Worm (Caenorhabditis elegans) whole organism, L4 larva: ENCODE data around the gene F35A5.1.

ENCODE experiments used
- D1046.2 ChIP-seq: fragments of 200-800 bp; sonication (Bioruptor generic); IDR thresholded peaks from 2 replicates; pipeline ENCODE4 v1.3.6; 2022; ENCODE audit warnings: missing genetic modification characterization, missing compliant biosample characterization
- F26F4.8 ChIP-seq: fragments of 200-800 bp; sonication (Bioruptor generic); conservative IDR thresholded peaks from 2 replicates; pipeline ENCODE4 v1.3.6; 2022; ENCODE audit warnings: missing genetic modification characterization, missing compliant biosample characterization
- Y5F2A.4 ChIP-seq: fragments of 200-800 bp; sonication (Bioruptor generic); optimal IDR thresholded peaks from 2 replicates; lab custom pipeline; 2018; ENCODE audit warnings: mild to moderate bottlenecking, missing genetic modification characterization, missing compliant biosample characterization
- ZK546.5 ChIP-seq, 2 experiments: sonication (generic microtip); optimal IDR thresholded peaks; 2 replicates each; lab custom pipeline; 2017; ENCODE audit warnings: missing biosample characterization in 2 of 2, missing genetic modification characterization in 2 of 2
- aha-1 ChIP-seq: fragments of 150-350 bp; peaks from one replicate; lab custom pipeline; 2014; ENCODE audit warnings: missing biosample characterization, missing genetic modification characterization
- ama-1 ChIP-seq: fragments of 150-350 bp; optimal IDR thresholded peaks from 2 replicates; lab custom pipeline; 2014; ENCODE audit warnings: inconsistent platforms, mixed read lengths
- attf-4 ChIP-seq: sonication (generic microtip); optimal IDR thresholded peaks from 3 replicates; lab custom pipeline; 2017; ENCODE audit warnings: missing biosample characterization, missing genetic modification characterization
- ceh-20 ChIP-seq: fragments of 200-800 bp; sonication (Bioruptor generic); IDR thresholded peaks from 2 replicates; pipeline ENCODE4 v1.3.6; 2022; ENCODE audit warnings: missing genetic modification reagents, missing genetic modification characterization, missing compliant biosample characterization
- ceh-32 ChIP-seq: sonication (generic microtip); optimal IDR thresholded peaks from 2 replicates; lab custom pipeline; 2016; ENCODE audit warnings: mild to moderate bottlenecking, missing genetic modification characterization, missing compliant biosample characterization; ENCODE audit not compliant: poor library complexity
- ceh-44 ChIP-seq: fragments of 200-800 bp; sonication (Bioruptor generic); IDR thresholded peaks from 2 replicates; pipeline ENCODE4 v1.3.6; 2022; ENCODE audit warnings: missing genetic modification reagents, missing genetic modification characterization, missing compliant biosample characterization
- ceh-62 ChIP-seq: sonication (generic microtip); optimal IDR thresholded peaks from 2 replicates; lab custom pipeline; 2017; ENCODE audit warnings: missing biosample characterization, missing genetic modification characterization
- ceh-82 ChIP-seq: sonication (generic microtip); optimal IDR thresholded peaks from 2 replicates; lab custom pipeline; 2017; ENCODE audit warnings: missing biosample characterization, missing genetic modification characterization
- cey-2 ChIP-seq: sonication (generic microtip); optimal IDR thresholded peaks from 3 replicates; lab custom pipeline; 2017; ENCODE audit warnings: missing genetic modification characterization, mild to moderate bottlenecking, missing compliant biosample characterization, antibody characterized with exemption, borderline replicate concordance; ENCODE audit not compliant: insufficient read depth
- ctbp-1 ChIP-seq: fragments of 200-800 bp; sonication (Bioruptor generic); IDR thresholded peaks from 2 replicates; pipeline ENCODE4 v1.3.6; 2022; ENCODE audit warnings: missing genetic modification reagents, missing genetic modification characterization, missing compliant biosample characterization
- daf-12 ChIP-seq: fragments of 150-350 bp; optimal IDR thresholded peaks from 2 replicates; lab custom pipeline; 2014; ENCODE audit warnings: missing biosample characterization, missing genetic modification reagents, missing genetic modification characterization
- daf-8 ChIP-seq: fragments of 200-800 bp; sonication (Bioruptor generic); IDR thresholded peaks from 2 replicates; pipeline ENCODE4 v1.3.6; 2022; ENCODE audit warnings: missing genetic modification characterization, missing compliant biosample characterization
- dmd-8 ChIP-seq: fragments of 200-800 bp; sonication (Bioruptor generic); IDR thresholded peaks from 2 replicates; pipeline ENCODE4 v1.3.6; 2022; ENCODE audit warnings: missing genetic modification characterization, missing compliant biosample characterization
- dmd-9 ChIP-seq: fragments of 200-800 bp; sonication (Bioruptor generic); IDR thresholded peaks from 2 replicates; pipeline ENCODE4 v1.3.6; 2022; ENCODE audit warnings: missing genetic modification reagents, missing genetic modification characterization, missing compliant biosample characterization
- duxl-1 ChIP-seq: sonication (generic microtip); optimal IDR thresholded peaks from 2 replicates; lab custom pipeline; 2016; ENCODE audit warnings: mild to moderate bottlenecking, missing genetic modification characterization, moderate library complexity, missing compliant biosample characterization; ENCODE audit not compliant: poor library complexity
- egl-27 ChIP-seq: sonication (generic microtip); optimal IDR thresholded peaks from 3 replicates; lab custom pipeline; 2017; ENCODE audit warnings: missing biosample characterization, missing genetic modification reagents, missing genetic modification characterization
- fkh-10 ChIP-seq: fragments of 150-350 bp; optimal IDR thresholded peaks from 2 replicates; lab custom pipeline; 2014; ENCODE audit warnings: missing biosample characterization, missing genetic modification reagents, missing genetic modification characterization
- gei-8 ChIP-seq: fragments of 200-800 bp; sonication (Bioruptor generic); optimal IDR thresholded peaks from 2 replicates; lab custom pipeline; 2018; ENCODE audit warnings: mild to moderate bottlenecking, missing genetic modification characterization, missing compliant biosample characterization
- hlh-30 ChIP-seq: sonication (generic microtip); optimal IDR thresholded peaks from 2 replicates; lab custom pipeline; 2017; ENCODE audit warnings: antibody characterized with exemption, mild to moderate bottlenecking, missing genetic modification characterization, missing compliant biosample characterization; ENCODE audit not compliant: insufficient read depth
- hmg-1.1 ChIP-seq: fragments of 200-800 bp; sonication (Bioruptor generic); IDR thresholded peaks from 2 replicates; pipeline ENCODE4 v1.3.6; 2022; ENCODE audit warnings: missing genetic modification reagents, missing genetic modification characterization, missing compliant biosample characterization
- lim-7 ChIP-seq: fragments of 200-800 bp; sonication (Bioruptor generic); IDR thresholded peaks from 2 replicates; pipeline ENCODE4 v1.3.6; 2022; ENCODE audit warnings: missing genetic modification characterization, missing compliant biosample characterization
- lir-3 ChIP-seq: sonication (generic microtip); optimal IDR thresholded peaks from 2 replicates; lab custom pipeline; 2016; ENCODE audit warnings: mild to moderate bottlenecking, missing genetic modification characterization, missing compliant biosample characterization
- lsy-2 ChIP-seq, 2 experiments: fragments of 150-350 bp in 1 of 2; sonication (generic microtip) in 1 of 2; optimal IDR thresholded peaks; 2 replicates each; lab custom pipeline; 2014 to 2017; ENCODE audit warnings: missing biosample characterization in 2 of 2, missing genetic modification characterization in 2 of 2
- mdl-1 ChIP-seq, 2 experiments: fragments of 150-350 bp in 1 of 2; sonication (generic microtip) in 1 of 2; optimal IDR thresholded peaks; 2 replicates each; lab custom pipeline; 2014 to 2017; ENCODE audit warnings: missing biosample characterization in 2 of 2, missing genetic modification characterization in 2 of 2
- mep-1 ChIP-seq: fragments of 150-350 bp; sonication (generic microtip); optimal IDR thresholded peaks from 3 replicates; lab custom pipeline; 2014; ENCODE audit warnings: missing biosample characterization, missing genetic modification characterization
- mxl-2 ChIP-seq: fragments of 200-800 bp; sonication (Bioruptor generic); conservative IDR thresholded peaks from 2 replicates; pipeline ENCODE4 v1.3.6; 2022; ENCODE audit warnings: missing genetic modification reagents, missing genetic modification characterization, missing compliant biosample characterization
- mxl-3 ChIP-seq: fragments of 200-800 bp; sonication (Bioruptor generic); optimal IDR thresholded peaks from 2 replicates; lab custom pipeline; 2018; ENCODE audit warnings: mild to moderate bottlenecking, missing genetic modification characterization, missing compliant biosample characterization
- nhr-10 ChIP-seq: fragments of 150-350 bp; optimal IDR thresholded peaks from 2 replicates; lab custom pipeline; 2014; ENCODE audit warnings: missing biosample characterization, missing genetic modification characterization
- nhr-11 ChIP-seq: fragments of 150-350 bp; optimal IDR thresholded peaks from 2 replicates; lab custom pipeline; 2014; ENCODE audit warnings: missing biosample characterization, missing genetic modification characterization
- nhr-111 ChIP-seq: fragments of 200-800 bp; sonication (Bioruptor generic); optimal IDR thresholded peaks from 2 replicates; lab custom pipeline; 2018; ENCODE audit warnings: mild to moderate bottlenecking, missing genetic modification characterization, missing compliant biosample characterization
- nhr-237 ChIP-seq: sonication (generic microtip); optimal IDR thresholded peaks from 2 replicates; lab custom pipeline; 2017; ENCODE audit warnings: missing biosample characterization, missing genetic modification characterization
- nhr-28 ChIP-seq: fragments of 150-350 bp; optimal IDR thresholded peaks from 2 replicates; lab custom pipeline; 2014; ENCODE audit warnings: missing biosample characterization, missing genetic modification characterization
- nhr-41 ChIP-seq: fragments of 200-800 bp; sonication (Bioruptor generic); IDR thresholded peaks from 2 replicates; pipeline ENCODE4 v1.3.6; 2022; ENCODE audit warnings: missing genetic modification reagents, missing genetic modification characterization, missing compliant biosample characterization
- nhr-48 ChIP-seq: sonication (generic microtip); optimal IDR thresholded peaks from 2 replicates; lab custom pipeline; 2016; ENCODE audit warnings: mild to moderate bottlenecking, missing genetic modification characterization, missing compliant biosample characterization
- nhr-77 ChIP-seq: fragments of 150-350 bp; optimal IDR thresholded peaks from 2 replicates; lab custom pipeline; 2014; ENCODE audit warnings: missing biosample characterization, missing genetic modification characterization
- pqm-1 ChIP-seq: sonication (generic microtip); optimal IDR thresholded peaks from 2 replicates; lab custom pipeline; 2017; ENCODE audit warnings: missing biosample characterization, missing genetic modification characterization
- saeg-2 ChIP-seq: fragments of 200-800 bp; sonication (Bioruptor generic); IDR thresholded peaks from 2 replicates; pipeline ENCODE4 v1.3.6; 2022; ENCODE audit warnings: missing genetic modification reagents, missing genetic modification characterization, missing compliant biosample characterization
- set-16 ChIP-seq: fragments of 200-800 bp; sonication (Bioruptor generic); IDR thresholded peaks from 2 replicates; pipeline ENCODE4 v1.3.6; 2022; ENCODE audit warnings: missing genetic modification reagents, missing genetic modification characterization, missing compliant biosample characterization
- snpc-4 ChIP-seq: fragments of 150-350 bp; optimal IDR thresholded peaks from 2 replicates; lab custom pipeline; 2014; ENCODE audit warnings: missing biosample characterization, missing genetic modification characterization
- spr-1 ChIP-seq: sonication (generic microtip); optimal IDR thresholded peaks from 2 replicates; lab custom pipeline; 2016; ENCODE audit warnings: mild to moderate bottlenecking, missing genetic modification characterization, missing compliant biosample characterization
- tra-1 ChIP-seq: fragments of 200-800 bp; sonication (Bioruptor generic); IDR thresholded peaks from 2 replicates; pipeline ENCODE4 v1.3.6; 2022; ENCODE audit warnings: missing genetic modification reagents, missing genetic modification characterization, missing compliant biosample characterization
- unc-62 ChIP-seq, 3 experiments: fragments of 150-350 bp in 1 of 3; sonication (generic microtip); optimal IDR thresholded peaks in 2 of 3; peaks in 1 of 3; 1 replicate in 1 of 3; 2 replicates in 2 of 3; lab custom pipeline; 2014 to 2017; ENCODE audit warnings: missing biosample characterization in 3 of 3, missing genetic modification characterization in 3 of 3, missing genetic modification reagents in 3 of 3, missing genotype in 1 of 3
- vab-7 ChIP-seq: fragments of 200-800 bp; sonication (Bioruptor generic); IDR thresholded peaks from 2 replicates; pipeline ENCODE4 v1.3.6; 2022; ENCODE audit warnings: missing genetic modification reagents, missing genetic modification characterization, missing compliant biosample characterization
- zag-1 ChIP-seq: fragments of 150-350 bp; optimal IDR thresholded peaks from 2 replicates; lab custom pipeline; 2014; ENCODE audit warnings: missing biosample characterization, missing genetic modification characterization
- zfp-2 ChIP-seq: sonication (generic microtip); optimal IDR thresholded peaks from 2 replicates; lab custom pipeline; 2016; ENCODE audit warnings: mild to moderate bottlenecking, missing genetic modification characterization, missing compliant biosample characterization
- ztf-7 ChIP-seq: fragments of 150-350 bp; optimal IDR thresholded peaks from 2 replicates; lab custom pipeline; 2014; ENCODE audit warnings: missing biosample characterization, missing genetic modification characterization

Gene F35A5.1

ce11 chrX:3837752-3838159 lies 30.5 kb downstream of the F35A5.1 start (continued):
- TF ChIP-seq mep-1 (tag; lab: Kevin White, UChicago) (no peak), nhr-77 (no peak), saeg-2 (no peak), nhr-41 (GFP tag; lab: Robert Waterston, UW) (no peak), nhr-10 (tag; lab: Kevin White, UChicago) (no peak), nhr-237 (no peak), fkh-10 (no peak), tra-1 (GFP tag; lab: Robert Waterston, UW) (no peak), zfp-2 (tag; lab: Kevin White, UChicago) (no peak), zag-1 (tag; lab: Kevin White, UChicago) (no peak), attf-4 (tag; lab: Kevin White, UChicago) (no peak), ctbp-1 (no peak), set-16 (no peak), daf-8 (GFP tag; lab: Robert Waterston, UW) (no peak), Y5F2A.4 (GFP tag; lab: Kevin White, UChicago) (no peak), lir-3 (tag; lab: Kevin White, UChicago) (no peak), mxl-2 (GFP tag; lab: Robert Waterston, UW) (no peak)
- TF ChIP-seq, all 104 proteins: peak for 12

ce11 chrX:3838670-3839069 lies 31.4 kb downstream of the F35A5.1 start:
- TF ChIP-seq nhr-28 (tag; lab: Kevin White, UChicago) = no peak
- TF ChIP-seq ceh-44 (GFP tag; lab: Robert Waterston, UW) = no peak
- TF ChIP-seq F26F4.8 (GFP tag; lab: Robert Waterston, UW) = no peak
- TF ChIP-seq D1046.2 (GFP tag; lab: Robert Waterston, UW) = no peak
- peak in 1 of 2 experiments; percentile 89 for TF ChIP-seq unc-62 (GFP tag; optimal IDR thresholded peaks at IDR 0.05 in 1 of 2; lab: Kevin White, UChicago)
- TF ChIP-seq unc-62 (tag; optimal IDR thresholded peaks at IDR 0.05; lab: Kevin White, UChicago) = no peak
- no peak for TF ChIP-seq pqm-1 (tag; lab: Kevin White, UChicago)
- TF ChIP-seq nhr-48 (tag; lab: Kevin White, UChicago) = peak; percentile 48
- no peak for TF ChIP-seq ama-1 (lab: Kevin White, UChicago)

ce11 chrX:3839172-3839571 lies 31.9 kb downstream of the F35A5.1 start:
- TF ChIP-seq ZK546.5 (tag; optimal IDR thresholded peaks at IDR 0.05; lab: Kevin White, UChicago) (no peak), saeg-2 (no peak), dmd-9 (GFP tag; lab: Robert Waterston, UW) (no peak), hlh-30 (tag; lab: Kevin White, UChicago) (peak; percentile 18), vab-7 (GFP tag; lab: Robert Waterston, UW) (no peak), nhr-111 (GFP tag; lab: Kevin White, UChicago) (no peak), ceh-62 (tag; lab: Kevin White, UChicago) (no peak), mdl-1 (tag; optimal IDR thresholded peaks at IDR 0.05; lab: Kevin White, UChicago) (no peak), dmd-8 (GFP tag; lab: Robert Waterston, UW) (no peak), nhr-77 (no peak), mxl-3 (GFP tag; lab: Kevin White, UChicago) (peak; percentile 14), ceh-20 (GFP tag; lab: Robert Waterston, UW) (0 out of 2 replicates have a peak, but pooled peaks have one; percentile 25), cey-2 (tag; lab: Kevin White, UChicago) (no peak), nhr-11 (tag; lab: Kevin White, UChicago) (peak; percentile 91), ceh-82 (tag; lab: Kevin White, UChicago) (no peak), ztf-7 (tag; lab: Kevin White, UChicago) (no peak), lsy-2 (tag; optimal IDR thresholded peaks at IDR 0.05; lab: Kevin White, UChicago) (peak in 1 of 2 experiments; percentile 36), ceh-32 (tag; lab: Kevin White, UChicago) (no peak), zfp-2 (tag; lab: Kevin White, UChicago) (no peak), gei-8 (no peak), duxl-1 (tag; lab: Kevin White, UChicago) (no peak), ceh-44 (GFP tag; lab: Robert Waterston, UW) (no peak), aha-1 (tag; lab: Kevin White, UChicago) (peak; percentile 45), spr-1 (tag; lab: Kevin White, UChicago) (no peak), daf-12 (tag; lab: Kevin White, UChicago) (no peak), lim-7 (no peak), hmg-1.1 (GFP tag; lab: Robert Waterston, UW) (peak; percentile 21; the same call in 1 of the 2 replicates), egl-27 (tag; lab: Kevin White, UChicago) (no peak), snpc-4 (tag; lab: Kevin White, UChicago) (no peak)
